Fruit fly (Drosophila melanogaster) whole organism, embryonic: ENCODE results near the gene wap.
A peak's percentile ranks its signal among the peaks of the same experiment; 100 is the strongest.

Experiments used
- Atf-2 ChIP-seq: fragments of 200-800 bp; sonication (Bioruptor generic); optimal IDR thresholded peaks from 2 replicates; lab custom pipeline; 2016; ENCODE audit warnings: missing biosample characterization, missing genetic modification characterization
- CG10431 ChIP-seq: fragments of 200-800 bp; sonication (Bioruptor generic); optimal IDR thresholded peaks from 3 replicates; lab custom pipeline; 2018; ENCODE audit warnings: missing biosample characterization, mild to moderate bottlenecking, missing genetic modification characterization
- CG10543 ChIP-seq: fragments of 200-800 bp; sonication (Bioruptor generic); optimal IDR thresholded peaks from 3 replicates; lab custom pipeline; 2017; ENCODE audit warnings: missing biosample characterization, mild to moderate bottlenecking, missing genetic modification characterization, moderate library complexity
- CG13775 ChIP-seq: fragments of 200-800 bp; sonication (Bioruptor generic); optimal IDR thresholded peaks from 3 replicates; lab custom pipeline; 2017; ENCODE audit warnings: missing biosample characterization, mild to moderate bottlenecking, missing genetic modification characterization
- CG14710 ChIP-seq: fragments of 200-800 bp; sonication (Bioruptor generic); optimal IDR thresholded peaks from 3 replicates; lab custom pipeline; 2019; ENCODE audit warnings: missing biosample characterization, mild to moderate bottlenecking, missing genetic modification characterization, moderate library complexity
- CG2120 ChIP-seq: fragments of 200-800 bp; sonication (Bioruptor generic); optimal IDR thresholded peaks from 3 replicates; lab custom pipeline; 2016; ENCODE audit warnings: missing biosample characterization, missing genetic modification characterization
- CG2202 ChIP-seq: fragments of 200-800 bp; sonication (Bioruptor generic); optimal IDR thresholded peaks from 2 replicates; lab custom pipeline; 2018; ENCODE audit warnings: missing biosample characterization, mild to moderate bottlenecking, missing genetic modification characterization
- CG31441 ChIP-seq: fragments of 200-800 bp; sonication (Bioruptor generic); IDR thresholded peaks from 2 replicates; pipeline ENCODE4 v1.3.6; 2022; ENCODE audit warnings: missing biosample characterization, missing genetic modification characterization
- CG4820 ChIP-seq: fragments of 200-800 bp; sonication (Bioruptor generic); optimal IDR thresholded peaks from 3 replicates; lab custom pipeline; 2016; ENCODE audit warnings: missing biosample characterization, missing genetic modification characterization
- CG6254 ChIP-seq: fragments of 200-800 bp; sonication (Bioruptor generic); optimal IDR thresholded peaks from 3 replicates; lab custom pipeline; 2017; ENCODE audit warnings: mild to moderate bottlenecking, missing biosample characterization, missing genetic modification reagents, missing genetic modification characterization
- CG6813 ChIP-seq: fragments of 200-800 bp; sonication (Bioruptor generic); optimal IDR thresholded peaks from 2 replicates; lab custom pipeline; 2017; ENCODE audit warnings: missing biosample characterization, missing genetic modification characterization, mild to moderate bottlenecking, moderate library complexity, missing genetic modification reagents
- CG6854 ChIP-seq: fragments of 200-800 bp; sonication (Bioruptor generic); optimal IDR thresholded peaks from 3 replicates; lab custom pipeline; 2017; ENCODE audit warnings: missing biosample characterization, mild to moderate bottlenecking, missing genetic modification characterization
- CG7556 ChIP-seq: fragments of 200-800 bp; sonication (Bioruptor generic); optimal IDR thresholded peaks from 2 replicates; lab custom pipeline; 2017; ENCODE audit warnings: missing biosample characterization, mild to moderate bottlenecking, missing genetic modification characterization
- D19A ChIP-seq: fragments of 200-800 bp; optimal IDR thresholded peaks from 3 replicates; lab custom pipeline; 2019; ENCODE audit warnings: missing biosample characterization, mild to moderate bottlenecking, missing genetic modification characterization, moderate library complexity
- Dek ChIP-seq: fragments of 200-800 bp; sonication (Bioruptor generic); optimal IDR thresholded peaks from 3 replicates; lab custom pipeline; 2019; ENCODE audit warnings: missing biosample characterization, mild to moderate bottlenecking, missing genetic modification characterization, moderate library complexity
- H15 ChIP-seq: fragments of 200-800 bp; sonication (Bioruptor generic); IDR thresholded peaks from 3 replicates; pipeline ENCODE4 v1.3.6; 2022; ENCODE audit warnings: missing biosample characterization, missing genetic modification characterization
- Hmx ChIP-seq: fragments of 200-800 bp; sonication (Bioruptor generic); optimal IDR thresholded peaks from 2 replicates; lab custom pipeline; 2016; ENCODE audit warnings: missing biosample characterization, missing genetic modification characterization
- Hr3 ChIP-seq: fragments of 200-800 bp; sonication (Bioruptor generic); optimal IDR thresholded peaks from 3 replicates; lab custom pipeline; 2016; ENCODE audit warnings: missing biosample characterization, missing genetic modification characterization
- Hr39 ChIP-seq: fragments of >200 bp; optimal IDR thresholded peaks from 2 replicates; lab custom pipeline; 2017
- MBD-R2 ChIP-seq: fragments of 200-800 bp; sonication (Bioruptor generic); IDR thresholded peaks from 2 replicates; pipeline ENCODE4 v1.3.6; 2022; ENCODE audit warnings: missing biosample characterization, missing genetic modification characterization
- Meics ChIP-seq: fragments of 200-800 bp; sonication (Bioruptor generic); optimal IDR thresholded peaks from 2 replicates; lab custom pipeline; 2017; ENCODE audit warnings: missing biosample characterization, mild to moderate bottlenecking, missing genetic modification characterization
- Myb ChIP-seq: fragments of 200-800 bp; sonication (Bioruptor generic); optimal IDR thresholded peaks from 2 replicates; lab custom pipeline; 2016; ENCODE audit warnings: missing biosample characterization, missing genetic modification characterization
- NC2β ChIP-seq: fragments of 200-800 bp; sonication (Bioruptor generic); optimal IDR thresholded peaks from 2 replicates; lab custom pipeline; 2016; ENCODE audit warnings: missing biosample characterization, missing genetic modification characterization
- Oli ChIP-seq: fragments of 200-800 bp; sonication (Bioruptor generic); optimal IDR thresholded peaks from 2 replicates; lab custom pipeline; 2018; ENCODE audit warnings: missing biosample characterization, mild to moderate bottlenecking, missing genetic modification characterization, moderate library complexity
- Rx ChIP-seq: fragments of 200-800 bp; sonication (Bioruptor generic); IDR thresholded peaks from 2 replicates; pipeline ENCODE4 v1.3.6; 2022; ENCODE audit warnings: missing biosample characterization, missing genetic modification characterization
- Sin3A ChIP-seq: fragments of >200 bp; optimal IDR thresholded peaks from 2 replicates; lab custom pipeline; 2018
- Spps ChIP-seq: fragments of 200-800 bp; sonication (Bioruptor generic); optimal IDR thresholded peaks from 2 replicates; lab custom pipeline; 2018; ENCODE audit warnings: missing biosample characterization, mild to moderate bottlenecking, missing genetic modification characterization
- YL-1 ChIP-seq: fragments of 200-800 bp; sonication (Bioruptor generic); optimal IDR thresholded peaks from 3 replicates; lab custom pipeline; 2017; ENCODE audit warnings: missing biosample characterization, mild to moderate bottlenecking, missing genetic modification characterization
- ara ChIP-seq: fragments of 200-800 bp; sonication (Bioruptor generic); IDR thresholded peaks from 2 replicates; pipeline ENCODE4 v1.3.6; 2022; ENCODE audit warnings: missing biosample characterization, missing genetic modification characterization
- bsh ChIP-seq, 2 experiments: fragments of 200-800 bp; sonication (Bioruptor generic); optimal IDR thresholded peaks; 2 replicates each; lab custom pipeline; 2017 to 2018; ENCODE audit warnings: mild to moderate bottlenecking in 2 of 2, missing biosample characterization in 2 of 2, missing genetic modification characterization in 2 of 2, moderate library complexity in 1 of 2
- cg ChIP-seq: fragments of 200-800 bp; sonication (Bioruptor generic); optimal IDR thresholded peaks from 3 replicates; lab custom pipeline; 2019; ENCODE audit warnings: missing biosample characterization, mild to moderate bottlenecking, missing genetic modification characterization, moderate library complexity
- chinmo ChIP-seq: fragments of 200-800 bp; sonication (Bioruptor generic); IDR thresholded peaks from 4 replicates; pipeline ENCODE4 v1.3.6; 2022; ENCODE audit warnings: missing biosample characterization, missing genetic modification characterization; ENCODE audit not compliant: partially characterized antibody
- corto ChIP-seq: fragments of 200-800 bp; sonication (Bioruptor generic); optimal IDR thresholded peaks from 2 replicates; lab custom pipeline; 2016; ENCODE audit warnings: missing biosample characterization, mild to moderate bottlenecking, missing genetic modification characterization, moderate library complexity
- crol ChIP-seq: fragments of 200-800 bp; sonication (Bioruptor generic); IDR thresholded peaks from 2 replicates; pipeline ENCODE4 v1.3.6; 2022; ENCODE audit warnings: missing biosample characterization, missing genetic modification characterization
- dan ChIP-seq: fragments of 200-800 bp; sonication (Bioruptor generic); IDR thresholded peaks from 2 replicates; pipeline ENCODE4 v1.3.6; 2022; ENCODE audit warnings: missing biosample characterization, missing genetic modification characterization
- ewg ChIP-seq: fragments of 200-800 bp; sonication (Bioruptor generic); optimal IDR thresholded peaks from 3 replicates; lab custom pipeline; 2017; ENCODE audit warnings: mild to moderate bottlenecking, missing biosample characterization, missing genetic modification reagents, missing genetic modification characterization
- gsb ChIP-seq: fragments of 200-800 bp; sonication (Bioruptor generic); IDR thresholded peaks from 2 replicates; pipeline ENCODE4 v1.3.6; 2022; ENCODE audit warnings: missing biosample characterization, missing genetic modification characterization
- ham ChIP-seq: fragments of 200-800 bp; sonication (Bioruptor generic); IDR thresholded peaks from 2 replicates; pipeline ENCODE4 v1.3.6; 2022; ENCODE audit warnings: missing biosample characterization, missing genetic modification characterization
- hkb ChIP-seq, 2 experiments: fragments of 200-800 bp in 1 of 2; fragments of >200 bp in 1 of 2; sonication (Bioruptor generic) in 1 of 2; IDR thresholded peaks in 1 of 2; optimal IDR thresholded peaks in 1 of 2; 2 replicates each; pipeline versions ENCODE4 v1.3.6 to Lab custom; 2017 to 2022; ENCODE audit warnings: missing biosample characterization in 1 of 2, missing genetic modification characterization in 1 of 2
- inv ChIP-seq: fragments of 200-800 bp; sonication (Bioruptor generic); IDR thresholded peaks from 2 replicates; pipeline ENCODE4 v1.3.6; 2022; ENCODE audit warnings: missing biosample characterization, missing genetic modification characterization; ENCODE audit not compliant: partially characterized antibody
- ken ChIP-seq: fragments of 200-800 bp; sonication (Bioruptor generic); IDR thresholded peaks from 3 replicates; pipeline ENCODE4 v1.3.6; 2022; ENCODE audit warnings: missing biosample characterization, missing genetic modification characterization
- lbe ChIP-seq: fragments of 200-800 bp; sonication (Bioruptor generic); optimal IDR thresholded peaks from 2 replicates; lab custom pipeline; 2016; ENCODE audit warnings: missing biosample characterization, mild to moderate bottlenecking, missing genetic modification characterization
- luna ChIP-seq: fragments of 200-800 bp; sonication (Bioruptor generic); optimal IDR thresholded peaks from 2 replicates; lab custom pipeline; 2016; ENCODE audit warnings: missing biosample characterization, missing genetic modification characterization
- onecut ChIP-seq: fragments of 200-800 bp; sonication (Bioruptor generic); IDR thresholded peaks from 2 replicates; pipeline ENCODE4 v1.3.6; 2022; ENCODE audit warnings: missing biosample characterization, missing genetic modification characterization
- pros ChIP-seq: fragments of 200-800 bp; sonication (Bioruptor generic); optimal IDR thresholded peaks from 3 replicates; lab custom pipeline; 2019; ENCODE audit warnings: missing biosample characterization, mild to moderate bottlenecking, missing genetic modification characterization, moderate library complexity
- run ChIP-seq: fragments of 200-800 bp; sonication (Bioruptor generic); optimal IDR thresholded peaks from 3 replicates; lab custom pipeline; 2018; ENCODE audit warnings: missing biosample characterization, mild to moderate bottlenecking, missing genetic modification characterization
- sima ChIP-seq: fragments of 200-800 bp; sonication (Bioruptor generic); optimal IDR thresholded peaks from 2 replicates; lab custom pipeline; 2016; ENCODE audit warnings: missing biosample characterization, missing genetic modification characterization
- sisA ChIP-seq: fragments of 200-800 bp; sonication (Bioruptor generic); IDR thresholded peaks from 2 replicates; pipeline ENCODE4 v1.3.6; 2022; ENCODE audit warnings: missing biosample characterization, missing genetic modification characterization
- sna ChIP-seq: fragments of 200-800 bp; sonication (Bioruptor generic); IDR thresholded peaks from 2 replicates; pipeline ENCODE4 v1.3.6; 2022; ENCODE audit warnings: missing biosample characterization, missing genetic modification characterization; ENCODE audit not compliant: partially characterized antibody
- unpg ChIP-seq: fragments of 200-800 bp; sonication (Bioruptor generic); optimal IDR thresholded peaks from 3 replicates; lab custom pipeline; 2018; ENCODE audit warnings: missing biosample characterization, mild to moderate bottlenecking, missing genetic modification characterization, moderate library complexity
- vvl ChIP-seq: fragments of 200-800 bp; sonication (Bioruptor generic); IDR thresholded peaks from 2 replicates; pipeline ENCODE4 v1.3.6; 2022; ENCODE audit warnings: missing biosample characterization, missing genetic modification characterization

wap gene

dm6 chrX:22479207-22479820, 24.1 kb upstream of the wap start (continued):
- TF ChIP-seq Oli (tag; lab: Kevin White, UChicago) (peak; percentile 12), CG14710 (tag; lab: Kevin White, UChicago) (no peak), corto (GFP tag; lab: Kevin White, UChicago) (no peak), CG7556 (GFP tag; lab: Kevin White, UChicago) (no peak), hkb (optimal IDR thresholded peaks at IDR 0.05; lab: Kevin White, UChicago) (no peak), hkb (GFP tag; IDR thresholded peaks at IDR 0.05; lab: Robert Waterston, UW) (peak; percentile 28; the same call in 1 of the 2 replicates), gsb (GFP tag; lab: Robert Waterston, UW) (no peak), luna (no peak), ham (GFP tag; lab: Robert Waterston, UW) (no peak), cg (no peak), ewg (peak; percentile 22), CG6254 (GFP tag; lab: Kevin White, UChicago) (peak; percentile 5), CG13775 (GFP tag; lab: Kevin White, UChicago) (no peak), CG31441 (GFP tag; lab: Robert Waterston, UW) (peak; percentile 28; the same call in 1 of the 2 replicates), Hr3 (no peak), sna (GFP tag; lab: Robert Waterston, UW) (no peak), MBD-R2 (GFP tag; lab: Robert Waterston, UW) (no peak), CG10431 (GFP tag; lab: Kevin White, UChicago) (no peak), sima (no peak), CG2202 (tag; lab: Kevin White, UChicago) (no peak), Dek (tag; lab: Kevin White, UChicago) (no peak), H15 (GFP tag; lab: Robert Waterston, UW) (no peak), Spps (tag; lab: Kevin White, UChicago) (no peak), D19A (tag; lab: Kevin White, UChicago) (peak; percentile 2), chinmo (no peak), CG10543 (GFP tag; lab: Kevin White, UChicago) (no peak), Sin3A (no peak), CG4820 (GFP tag; lab: Kevin White, UChicago) (no peak), ken (no peak), CG6854 (no peak), Hr39 (lab: Kevin White, UChicago) (no peak), crol (GFP tag; lab: Robert Waterston, UW) (no peak), Meics (no peak), Atf-2 (GFP tag; lab: Kevin White, UChicago) (no peak), CG2120 (GFP tag; lab: Kevin White, UChicago) (no peak), onecut (GFP tag; lab: Robert Waterston, UW) (no peak), ara (no peak), dan (GFP tag; lab: Robert Waterston, UW) (no peak), vvl (GFP tag; lab: Robert Waterston, UW) (no peak), YL-1 (GFP tag; lab: Kevin White, UChicago) (no peak), NC2β (GFP tag; lab: Kevin White, UChicago) (no peak), pros (no peak), run (tag; lab: Kevin White, UChicago) (no peak), bsh (GFP tag; optimal IDR thresholded peaks at IDR 0.05; lab: Kevin White, UChicago) (peak in 1 of 2 experiments; percentile 40), Myb (GFP tag; lab: Kevin White, UChicago) (no peak), lbe (GFP tag; lab: Kevin White, UChicago) (peak; percentile 20), Hmx (GFP tag; lab: Kevin White, UChicago) (no peak), Rx (GFP tag; lab: Robert Waterston, UW) (no peak), sisA (GFP tag; lab: Robert Waterston, UW) (no peak), inv (GFP tag; lab: Robert Waterston, UW) (no peak), unpg (GFP tag; lab: Kevin White, UChicago) (peak; percentile 2), CG6813 (GFP tag; lab: Kevin White, UChicago) (no peak)
